Fruit fly (Drosophila melanogaster) whole organism, prepupa: Measurements from ENCODE around the gene CG16965.

Source experiments
- CG10669 ChIP-seq: fragments of 200-800 bp; sonication (Bioruptor generic); optimal IDR thresholded peaks from 3 replicates; lab custom pipeline; 2018; ENCODE audit warnings: missing biosample characterization, mild to moderate bottlenecking, missing genetic modification characterization, moderate library complexity
- CG11294 ChIP-seq: fragments of 200-800 bp; sonication (Bioruptor generic); IDR thresholded peaks from 2 replicates; pipeline ENCODE4 v1.3.6; 2022; ENCODE audit warnings: missing biosample characterization, missing genetic modification characterization
- CG31627 ChIP-seq: fragments of 200-800 bp; sonication (Bioruptor generic); optimal IDR thresholded peaks from 3 replicates; lab custom pipeline; 2016; ENCODE audit warnings: missing biosample characterization, missing genetic modification characterization
- CG8119 ChIP-seq: fragments of 200-800 bp; sonication (Bioruptor generic); IDR thresholded peaks from 3 replicates; pipeline ENCODE4 v1.3.6; 2022; ENCODE audit warnings: missing biosample characterization, missing genetic modification characterization
- Hr39 ChIP-seq: fragments of 200-800 bp; sonication (Bioruptor generic); optimal IDR thresholded peaks from 2 replicates; lab custom pipeline; 2016; ENCODE audit warnings: missing biosample characterization, missing genetic modification characterization
- fd85E ChIP-seq: fragments of 200-800 bp; sonication (Bioruptor generic); optimal IDR thresholded peaks from 3 replicates; lab custom pipeline; 2016; ENCODE audit warnings: missing biosample characterization, missing genetic modification characterization
- fkh ChIP-seq: fragments of 200-800 bp; sonication (Bioruptor generic); optimal IDR thresholded peaks from 3 replicates; lab custom pipeline; 2017; ENCODE audit warnings: missing biosample characterization, mild to moderate bottlenecking, missing genetic modification characterization, moderate library complexity

DNA sequence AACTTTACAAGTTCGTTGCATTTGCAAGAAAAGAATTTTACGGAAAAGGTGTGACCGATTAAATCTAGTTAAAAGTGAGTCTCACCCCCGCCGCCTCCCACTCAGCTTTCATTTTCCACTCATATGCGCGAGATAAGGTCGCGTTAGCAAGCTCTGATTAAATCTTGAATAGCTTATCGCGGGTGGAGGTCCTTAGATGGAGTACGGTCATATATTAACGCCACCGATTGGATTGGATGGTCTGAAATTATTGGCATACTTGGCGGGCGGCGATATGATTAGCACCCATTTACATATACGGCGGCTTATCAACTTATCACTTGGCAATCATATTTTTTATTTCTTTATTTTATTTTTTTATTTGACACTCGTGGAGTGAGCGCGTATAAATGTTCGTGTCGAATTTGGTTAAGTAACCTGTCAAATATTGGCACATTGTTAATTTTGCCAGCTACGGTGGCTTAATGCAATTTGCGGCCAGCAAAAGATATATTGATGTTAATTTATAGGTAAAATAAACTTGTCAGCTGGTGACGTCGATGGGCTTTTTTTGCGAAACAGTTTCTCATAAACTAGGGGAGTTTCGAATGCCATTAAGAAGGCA is 48.3 kb downstream of the CG16965 start:
- TF ChIP-seq fd85E (GFP tag; lab: Kevin White, UChicago) (no peak), CG10669 (GFP tag; lab: Kevin White, UChicago) (no peak), Hr39 (no peak), CG31627 (no peak), CG11294 (GFP tag; lab: Robert Waterston, UW) (no peak), CG8119 (GFP tag; lab: Robert Waterston, UW) (no peak), fkh (no peak)
